Worm (Caenorhabditis elegans): ENCODE data around the gene Y45F10A.7.
"Not testable (repeated sequence)": the region's sequence is repeated elsewhere in the genome, so short reads cannot be mapped to it uniquely, and the experiment has no call there.

Gene Y45F10A.7

DNA sequence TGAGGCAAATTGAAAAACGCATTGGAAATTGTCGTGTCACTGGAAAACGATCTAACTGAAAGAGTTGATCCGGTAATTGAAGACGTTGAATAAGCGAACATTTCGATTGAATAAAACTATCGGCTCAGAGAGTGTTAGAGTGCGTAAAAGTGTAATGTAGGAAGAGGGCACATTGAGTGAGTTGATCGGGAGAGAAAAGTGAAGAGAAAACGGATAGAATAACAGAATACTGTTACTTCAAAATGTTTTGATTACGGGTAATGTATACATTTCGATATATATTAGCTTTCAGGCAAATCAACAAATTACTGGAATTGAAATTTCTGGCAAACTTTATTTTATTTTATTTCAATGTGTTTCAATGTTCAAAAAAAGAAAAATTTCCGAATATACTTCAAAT lies 37.7 kb upstream of the Y45F10A.7 start, which contains the start of gene uso-1:
Gene uso-1 (minus strand): TSS at position 101 of the 400 bp plus-strand sequence.
- TF ChIP-seq pqm-1 (tag; optimal IDR thresholded peaks at IDR 0.05) = no peak
- no peak for TF ChIP-seq mdl-1 (tag; optimal IDR thresholded peaks at IDR 0.05)
- TF ChIP-seq nhr-23 (tag; optimal IDR thresholded peaks at IDR 0.05) = no peak
- TF ChIP-seq elt-1 (tag; optimal IDR thresholded peaks at IDR 0.05) = no peak
- TF ChIP-seq ztf-4 (tag; optimal IDR thresholded peaks at IDR 0.05) = no peak
- no peak for TF ChIP-seq eor-1 (tag; optimal IDR thresholded peaks at IDR 0.05)
- no peak for TF ChIP-seq fos-1 (tag; optimal IDR thresholded peaks at IDR 0.05)
- TF ChIP-seq tbx-2 (tag; optimal IDR thresholded peaks at IDR 0.05) = no peak
- no peak for TF ChIP-seq nhr-237 (tag; optimal IDR thresholded peaks at IDR 0.05)
- TF ChIP-seq pha-4 (tag; optimal IDR thresholded peaks at IDR 0.05) = no peak
- no peak for TF ChIP-seq ceh-9 (tag; optimal IDR thresholded peaks at IDR 0.05)
- TF ChIP-seq daf-12 (tag; optimal IDR thresholded peaks at IDR 0.05) = no peak
- TF ChIP-seq nhr-77 (tag; optimal IDR thresholded peaks at IDR 0.05) = no peak
- no peak for TF ChIP-seq unc-62 (GFP tag; optimal IDR thresholded peaks at IDR 0.05)
- TF ChIP-seq fkh-2 (tag; optimal IDR thresholded peaks at IDR 0.05) = no peak
- no peak for TF ChIP-seq ceh-16 (tag; optimal IDR thresholded peaks at IDR 0.05)
- no peak for TF ChIP-seq mml-1 (tag; optimal IDR thresholded peaks at IDR 0.05)

DNA sequence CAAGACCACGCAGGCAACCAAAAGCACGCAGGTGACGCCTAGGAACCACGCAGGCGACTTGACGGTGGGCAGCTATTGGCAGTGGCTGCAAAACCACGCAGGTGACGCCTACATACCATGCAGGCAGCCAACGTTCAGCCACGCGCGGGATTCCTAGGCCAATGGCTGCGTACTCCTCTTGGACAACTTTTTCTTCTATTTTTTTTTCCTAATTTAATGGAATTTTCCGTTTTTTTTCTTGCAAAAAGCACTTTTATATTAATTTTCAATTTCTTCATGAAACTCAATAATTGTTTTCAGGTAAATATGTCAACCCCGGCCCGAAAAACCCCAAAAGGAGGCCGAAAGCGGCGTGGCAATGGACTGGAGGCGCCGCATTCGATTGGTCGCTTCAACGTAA lies 37.2 kb upstream of the Y45F10A.7 start, which contains the start of gene Y38H8A.7:
Gene Y38H8A.7 (plus strand): TSS at position 301 of the 400 bp plus-strand sequence.
- TF ChIP-seq pqm-1 (tag; optimal IDR thresholded peaks at IDR 0.05); sea-2 (GFP tag; optimal IDR thresholded peaks at IDR 0.05); nhr-28 (tag; optimal IDR thresholded peaks at IDR 0.05): not testable (repeated sequence)

DNA sequence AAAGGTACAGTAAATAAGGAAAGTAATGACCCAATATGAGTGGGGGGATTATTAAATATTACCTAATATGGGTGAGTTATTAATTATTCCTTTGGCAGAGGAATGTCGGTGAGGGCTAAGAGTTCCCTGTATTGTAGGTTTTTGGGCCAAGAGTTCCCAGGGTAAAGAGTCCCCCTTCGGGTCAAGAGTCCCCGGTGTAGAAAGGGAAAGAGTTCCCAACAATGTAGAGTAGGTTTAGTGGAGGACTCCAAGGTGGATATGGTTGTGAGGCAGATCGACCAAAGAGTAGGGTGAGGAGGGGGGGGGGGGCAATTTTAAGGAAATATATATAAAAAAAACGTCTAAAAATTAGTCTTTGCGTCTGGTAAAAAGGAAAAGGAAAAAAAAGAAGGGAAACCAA lies 35.5 kb upstream of the Y45F10A.7 start:
- TF ChIP-seq elt-3 (tag; optimal IDR thresholded peaks at IDR 0.05) = no peak
- TF ChIP-seq ceh-9 (tag; optimal IDR thresholded peaks at IDR 0.05) = no peak
- no peak for TF ChIP-seq ceh-82 (tag; optimal IDR thresholded peaks at IDR 0.05)
- TF ChIP-seq hmg-11 (tag; optimal IDR thresholded peaks at IDR 0.05) = no peak
- no peak for TF ChIP-seq snpc-4 (tag; optimal IDR thresholded peaks at IDR 0.05)
- no peak for TF ChIP-seq pqm-1 (tag; optimal IDR thresholded peaks at IDR 0.05)
- no peak for TF ChIP-seq nhr-11 (tag; optimal IDR thresholded peaks at IDR 0.05)

DNA sequence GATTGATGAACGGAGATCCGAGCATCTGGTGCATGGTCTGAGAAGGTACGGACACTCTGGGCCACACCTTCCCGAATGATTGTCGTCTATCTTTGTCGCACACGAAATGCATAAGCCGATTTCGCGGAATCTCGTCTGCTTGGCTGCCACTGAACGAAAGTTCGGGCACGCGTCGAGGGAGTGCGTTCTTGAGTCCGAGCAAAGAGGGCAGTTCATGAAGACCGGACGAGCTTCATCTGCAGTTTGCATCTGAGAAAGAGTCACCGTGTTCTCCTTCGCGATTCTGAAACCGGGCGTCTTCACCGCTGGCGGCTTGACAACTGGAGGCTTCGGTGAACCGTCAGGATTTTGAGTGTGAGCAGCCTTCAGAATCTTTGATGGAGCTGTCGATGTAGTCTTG lies 34.1 kb upstream of the Y45F10A.7 start:
- TF ChIP-seq nhr-237 (tag; optimal IDR thresholded peaks at IDR 0.05) (no peak), unc-39 (tag; optimal IDR thresholded peaks at IDR 0.05) (no peak), lin-39 (tag; optimal IDR thresholded peaks at IDR 0.05) (no peak), nfya-1 (tag; optimal IDR thresholded peaks at IDR 0.05; ENCODE audit: insufficient read depth) (no peak), egl-27 (tag; optimal IDR thresholded peaks at IDR 0.05) (no peak), tbx-2 (tag; optimal IDR thresholded peaks at IDR 0.05) (no peak), elt-3 (tag; optimal IDR thresholded peaks at IDR 0.05) (no peak), fkh-10 (GFP tag; optimal IDR thresholded peaks at IDR 0.05) (no peak), nhr-76 (tag; optimal IDR thresholded peaks at IDR 0.05) (no peak)

DNA sequence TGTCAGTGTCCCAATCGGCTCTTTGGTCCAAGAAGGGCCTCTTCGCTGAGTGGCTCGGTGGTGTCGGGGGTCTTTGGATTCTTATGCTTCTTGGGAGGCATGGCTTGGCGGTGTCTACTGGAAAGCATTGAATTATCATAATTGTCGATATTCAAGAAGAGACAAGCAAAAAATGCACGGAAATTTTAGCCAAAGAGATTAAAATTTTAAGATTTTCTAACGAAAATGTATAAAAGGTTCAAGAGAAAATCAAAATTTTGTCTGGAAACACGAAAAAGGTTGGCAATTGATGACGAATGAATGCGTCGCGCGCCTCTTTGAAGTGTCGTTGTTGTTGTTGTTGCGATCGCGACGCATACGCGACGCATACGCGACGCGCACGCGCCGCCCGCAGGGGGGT lies 31.5 kb upstream of the Y45F10A.7 start, which contains the start of gene Y38H8A.12:
Gene Y38H8A.12 (minus strand): TSS at position 101 of the 400 bp plus-strand sequence.
- TF ChIP-seq ceh-82 (tag; optimal IDR thresholded peaks at IDR 0.05) = no peak
- TF ChIP-seq nhr-11 (tag; optimal IDR thresholded peaks at IDR 0.05) = no peak
- no peak for TF ChIP-seq pha-4 (tag; optimal IDR thresholded peaks at IDR 0.05)
- no peak for TF ChIP-seq elt-1 (tag; optimal IDR thresholded peaks at IDR 0.05)
- no peak for TF ChIP-seq jun-1 (tag; optimal IDR thresholded peaks at IDR 0.05)
- TF ChIP-seq ZK546.5 (tag; optimal IDR thresholded peaks at IDR 0.05) = no peak
- no peak for TF ChIP-seq pqm-1 (tag; optimal IDR thresholded peaks at IDR 0.05)
- no peak for TF ChIP-seq lin-15B (tag; optimal IDR thresholded peaks at IDR 0.05)
- TF ChIP-seq nhr-76 (tag; optimal IDR thresholded peaks at IDR 0.05) = no peak
- no peak for TF ChIP-seq nhr-12 (tag; optimal IDR thresholded peaks at IDR 0.05)
- no peak for TF ChIP-seq tbx-2 (tag; optimal IDR thresholded peaks at IDR 0.05)
- TF ChIP-seq sea-2 (GFP tag; optimal IDR thresholded peaks at IDR 0.05) = no peak
- no peak for TF ChIP-seq unc-62 (GFP tag; optimal IDR thresholded peaks at IDR 0.05)
- no peak for TF ChIP-seq fos-1 (tag; optimal IDR thresholded peaks at IDR 0.05)
- no peak for TF ChIP-seq nhr-25 (tag; optimal IDR thresholded peaks at IDR 0.05)
- TF ChIP-seq elt-2 (tag; optimal IDR thresholded peaks at IDR 0.05) = no peak
- TF ChIP-seq nfya-1 (tag; optimal IDR thresholded peaks at IDR 0.05; ENCODE audit: insufficient read depth) = no peak
- no peak for TF ChIP-seq ama-1 (optimal IDR thresholded peaks at IDR 0.05)
- TF ChIP-seq elt-3 (tag; optimal IDR thresholded peaks at IDR 0.05) = no peak
- no peak for TF ChIP-seq nhr-67 (tag; optimal IDR thresholded peaks at IDR 0.05)

All from whole organism, L3 larva.